Fruit fly (Drosophila melanogaster) whole organism, embryonic: ENCODE measurements around the gene Lsd-1.

Source experiments
- Atf3 ChIP-seq: fragments of 200-800 bp; sonication (Bioruptor generic); optimal IDR thresholded peaks from 3 replicates; lab custom pipeline; 2016; ENCODE audit warnings: missing biosample characterization, missing genetic modification characterization
- Atf6 ChIP-seq: fragments of 200-800 bp; sonication (Bioruptor generic); IDR thresholded peaks from 2 replicates; pipeline ENCODE4 v1.3.6; 2022; ENCODE audit warnings: missing biosample characterization, missing genetic modification characterization
- Bdp1 ChIP-seq: fragments of 200-800 bp; sonication (Bioruptor generic); optimal IDR thresholded peaks from 3 replicates; lab custom pipeline; 2016; ENCODE audit warnings: missing biosample characterization, missing genetic modification characterization
- Bteb2 ChIP-seq: fragments of 200-800 bp; sonication (Bioruptor generic); optimal IDR thresholded peaks from 2 replicates; lab custom pipeline; 2016; ENCODE audit warnings: missing biosample characterization, missing genetic modification characterization
- CG10462 ChIP-seq: fragments of 200-800 bp; sonication (Bioruptor generic); optimal IDR thresholded peaks from 2 replicates; lab custom pipeline; 2016; ENCODE audit warnings: missing biosample characterization, missing genetic modification characterization
- CG11456 ChIP-seq: fragments of 200-800 bp; sonication (Bioruptor generic); IDR thresholded peaks from 3 replicates; pipeline ENCODE4 v1.3.6; 2022; ENCODE audit warnings: missing biosample characterization, missing genetic modification characterization
- CG13287 ChIP-seq: fragments of 200-800 bp; sonication (Bioruptor generic); IDR thresholded peaks from 2 replicates; pipeline ENCODE4 v1.3.6; 2022; ENCODE audit warnings: missing biosample characterization, missing genetic modification characterization; ENCODE audit not compliant: partially characterized antibody
- CG13624 ChIP-seq: fragments of 200-800 bp; sonication (Bioruptor generic); optimal IDR thresholded peaks from 2 replicates; lab custom pipeline; 2016; ENCODE audit warnings: missing biosample characterization, missing genetic modification characterization
- CG14710 ChIP-seq: fragments of 200-800 bp; sonication (Bioruptor generic); optimal IDR thresholded peaks from 3 replicates; lab custom pipeline; 2019; ENCODE audit warnings: missing biosample characterization, mild to moderate bottlenecking, missing genetic modification characterization, moderate library complexity
- CG14965 ChIP-seq: fragments of 200-800 bp; sonication (Bioruptor generic); optimal IDR thresholded peaks from 2 replicates; lab custom pipeline; 2016; ENCODE audit warnings: missing biosample characterization, missing genetic modification characterization, borderline replicate concordance
- CG17912 ChIP-seq: fragments of 200-800 bp; sonication (Bioruptor generic); optimal IDR thresholded peaks from 2 replicates; lab custom pipeline; 2018; ENCODE audit warnings: missing biosample characterization, mild to moderate bottlenecking, missing genetic modification characterization
- CG18476 ChIP-seq: fragments of 200-800 bp; sonication (Bioruptor generic); optimal IDR thresholded peaks from 2 replicates; lab custom pipeline; 2016; ENCODE audit warnings: missing biosample characterization, mild to moderate bottlenecking, missing genetic modification characterization
- CG4404 ChIP-seq: fragments of 200-800 bp; sonication (Bioruptor generic); IDR thresholded peaks from 2 replicates; pipeline ENCODE4 v1.3.6; 2022; ENCODE audit warnings: missing biosample characterization, missing genetic modification characterization
- CG7357 ChIP-seq: fragments of 200-800 bp; sonication (Bioruptor generic); IDR thresholded peaks from 3 replicates; pipeline ENCODE4 v1.3.6; 2022; ENCODE audit warnings: missing biosample characterization, missing genetic modification characterization
- CG8281 ChIP-seq: fragments of 200-800 bp; sonication (Bioruptor generic); optimal IDR thresholded peaks from 2 replicates; lab custom pipeline; 2018; ENCODE audit warnings: missing biosample characterization, mild to moderate bottlenecking, missing genetic modification characterization, moderate library complexity
- CG9437 ChIP-seq: fragments of 200-800 bp; sonication (Bioruptor generic); optimal IDR thresholded peaks from 2 replicates; lab custom pipeline; 2018; ENCODE audit warnings: missing biosample characterization, mild to moderate bottlenecking, missing genetic modification characterization
- CG9876 ChIP-seq: fragments of 200-800 bp; sonication (Bioruptor generic); optimal IDR thresholded peaks from 2 replicates; lab custom pipeline; 2016; ENCODE audit warnings: missing biosample characterization, missing genetic modification characterization
- Chrac-16 ChIP-seq: fragments of 200-800 bp; sonication (Bioruptor generic); optimal IDR thresholded peaks from 3 replicates; lab custom pipeline; 2016; ENCODE audit warnings: missing biosample characterization, missing genetic modification characterization
- Hsf ChIP-seq: fragments of 200-800 bp; sonication (Bioruptor generic); optimal IDR thresholded peaks from 3 replicates; lab custom pipeline; 2016; ENCODE audit warnings: missing biosample characterization, missing genetic modification characterization
- Lim3 ChIP-seq: fragments of 200-800 bp; sonication (Bioruptor generic); IDR thresholded peaks from 2 replicates; pipeline ENCODE4 v1.3.6; 2022; ENCODE audit warnings: missing biosample characterization, missing genetic modification characterization
- Spps ChIP-seq: fragments of 200-800 bp; sonication (Bioruptor generic); optimal IDR thresholded peaks from 2 replicates; lab custom pipeline; 2018; ENCODE audit warnings: missing biosample characterization, mild to moderate bottlenecking, missing genetic modification characterization
- TFAM ChIP-seq: fragments of 200-800 bp; sonication (Bioruptor generic); optimal IDR thresholded peaks from 2 replicates; lab custom pipeline; 2017; ENCODE audit warnings: missing biosample characterization, missing genetic modification characterization, inconsistent platforms
- YL-1 ChIP-seq: fragments of 200-800 bp; sonication (Bioruptor generic); optimal IDR thresholded peaks from 3 replicates; lab custom pipeline; 2017; ENCODE audit warnings: missing biosample characterization, mild to moderate bottlenecking, missing genetic modification characterization
- abd-A ChIP-seq: fragments of 200-800 bp; sonication (Bioruptor generic); optimal IDR thresholded peaks from 3 replicates; lab custom pipeline; 2019; ENCODE audit warnings: missing biosample characterization, mild to moderate bottlenecking, missing genetic modification characterization, moderate library complexity
- ash1 ChIP-seq: fragments of 200-800 bp; sonication (Bioruptor generic); optimal IDR thresholded peaks from 2 replicates; lab custom pipeline; 2018; ENCODE audit warnings: missing biosample characterization, mild to moderate bottlenecking, missing genetic modification characterization
- bbx ChIP-seq: fragments of 200-800 bp; sonication (Bioruptor generic); IDR thresholded peaks from 2 replicates; pipeline ENCODE4 v1.3.6; 2022; ENCODE audit warnings: missing biosample characterization, missing genetic modification characterization; ENCODE audit not compliant: partially characterized antibody
- bcd ChIP-seq: fragments of 200-800 bp; sonication (Bioruptor generic); optimal IDR thresholded peaks from 2 replicates; lab custom pipeline; 2017; ENCODE audit warnings: missing biosample characterization, mild to moderate bottlenecking, missing genetic modification characterization
- bigmax ChIP-seq: fragments of 200-800 bp; sonication (Bioruptor generic); optimal IDR thresholded peaks from 2 replicates; lab custom pipeline; 2018; ENCODE audit warnings: missing biosample characterization, mild to moderate bottlenecking, missing genetic modification characterization
- cas ChIP-seq: fragments of 200-800 bp; sonication (Bioruptor generic); IDR thresholded peaks from 2 replicates; pipeline ENCODE4 v1.3.6; 2022; ENCODE audit warnings: missing biosample characterization, missing genetic modification characterization
- danr ChIP-seq: fragments of 200-800 bp; sonication (Bioruptor generic); IDR thresholded peaks from 2 replicates; pipeline ENCODE4 v1.3.6; 2022; ENCODE audit warnings: missing biosample characterization, missing genetic modification characterization
- ewg ChIP-seq: fragments of 200-800 bp; sonication (Bioruptor generic); optimal IDR thresholded peaks from 3 replicates; lab custom pipeline; 2017; ENCODE audit warnings: mild to moderate bottlenecking, missing biosample characterization, missing genetic modification reagents, missing genetic modification characterization
- gem ChIP-seq: fragments of 200-800 bp; sonication (Bioruptor generic); optimal IDR thresholded peaks from 2 replicates; lab custom pipeline; 2019; ENCODE audit warnings: missing biosample characterization, mild to moderate bottlenecking, missing genetic modification characterization, moderate library complexity
- inv ChIP-seq: fragments of 200-800 bp; sonication (Bioruptor generic); IDR thresholded peaks from 2 replicates; pipeline ENCODE4 v1.3.6; 2022; ENCODE audit warnings: missing biosample characterization, missing genetic modification characterization; ENCODE audit not compliant: partially characterized antibody
- jumu ChIP-seq: fragments of 200-800 bp; sonication (Bioruptor generic); optimal IDR thresholded peaks from 3 replicates; lab custom pipeline; 2016; ENCODE audit warnings: missing biosample characterization, missing genetic modification characterization
- lilli ChIP-seq: fragments of 200-800 bp; sonication (Bioruptor generic); optimal IDR thresholded peaks from 3 replicates; lab custom pipeline; 2016; ENCODE audit warnings: missing biosample characterization, missing genetic modification characterization
- lmd ChIP-seq: fragments of 200-800 bp; sonication (Bioruptor generic); IDR thresholded peaks from 2 replicates; pipeline ENCODE4 v1.3.6; 2022; ENCODE audit warnings: missing biosample characterization, missing genetic modification characterization
- nau ChIP-seq: fragments of 200-800 bp; sonication (Bioruptor generic); optimal IDR thresholded peaks from 3 replicates; lab custom pipeline; 2017; ENCODE audit warnings: missing biosample characterization, mild to moderate bottlenecking, missing genetic modification characterization, missing genetic modification reagents
- nerfin-2 ChIP-seq: fragments of 200-800 bp; sonication (Bioruptor generic); IDR thresholded peaks from 2 replicates; pipeline ENCODE4 v1.3.6; 2022; ENCODE audit warnings: missing biosample characterization, missing genetic modification characterization; ENCODE audit not compliant: partially characterized antibody
- org-1 ChIP-seq: fragments of 200-800 bp; sonication (Bioruptor generic); optimal IDR thresholded peaks from 2 replicates; lab custom pipeline; 2017; ENCODE audit warnings: missing biosample characterization, missing genetic modification characterization
- pfk ChIP-seq: fragments of 200-800 bp; sonication (Bioruptor generic); optimal IDR thresholded peaks from 2 replicates; lab custom pipeline; 2018; ENCODE audit warnings: missing biosample characterization, mild to moderate bottlenecking, missing genetic modification characterization, moderate library complexity
- phol ChIP-seq: fragments of 200-800 bp; sonication (Bioruptor generic); optimal IDR thresholded peaks from 3 replicates; lab custom pipeline; 2018; ENCODE audit warnings: missing biosample characterization, mild to moderate bottlenecking, missing genetic modification characterization, moderate library complexity
- ranshi ChIP-seq: fragments of 200-800 bp; sonication (Bioruptor generic); IDR thresholded peaks from 2 replicates; pipeline ENCODE4 v1.3.6; 2022; ENCODE audit warnings: missing biosample characterization, missing genetic modification characterization
- repo ChIP-seq: fragments of 200-800 bp; sonication (Bioruptor generic); optimal IDR thresholded peaks from 2 replicates; lab custom pipeline; 2016; ENCODE audit warnings: missing biosample characterization, missing genetic modification characterization
- ro ChIP-seq: fragments of 200-800 bp; sonication (Bioruptor generic); IDR thresholded peaks from 2 replicates; pipeline ENCODE4 v1.3.6; 2022; ENCODE audit warnings: missing biosample characterization, missing genetic modification characterization
- sc ChIP-seq, 3 experiments: fragments of >200 bp in 2 of 3; fragments of 200-800 bp in 1 of 3; sonication (Bioruptor generic) in 1 of 3; optimal IDR thresholded peaks; 2 replicates in 2 of 3; 3 replicates in 1 of 3; lab custom pipeline; 2017; ENCODE audit warnings: mild to moderate bottlenecking in 1 of 3, missing biosample characterization in 1 of 3, missing genetic modification characterization in 1 of 3, missing genetic modification reagents in 1 of 3
- sisA ChIP-seq: fragments of 200-800 bp; sonication (Bioruptor generic); IDR thresholded peaks from 2 replicates; pipeline ENCODE4 v1.3.6; 2022; ENCODE audit warnings: missing biosample characterization, missing genetic modification characterization
- slp2 ChIP-seq: fragments of 200-800 bp; sonication (Bioruptor generic); optimal IDR thresholded peaks from 2 replicates; lab custom pipeline; 2016; ENCODE audit warnings: missing biosample characterization, missing genetic modification characterization
- tap ChIP-seq: fragments of 200-800 bp; optimal IDR thresholded peaks from 3 replicates; lab custom pipeline; 2019; ENCODE audit warnings: missing biosample characterization, mild to moderate bottlenecking, missing genetic modification characterization, moderate library complexity
- vfl ChIP-seq: fragments of 200-800 bp; sonication (Bioruptor generic); optimal IDR thresholded peaks from 2 replicates; lab custom pipeline; 2016; ENCODE audit warnings: missing biosample characterization, missing genetic modification characterization
- z ChIP-seq: fragments of 200-800 bp; sonication (Bioruptor generic); IDR thresholded peaks from 3 replicates; pipeline ENCODE4 v1.3.6; 2022; ENCODE audit warnings: missing biosample characterization, missing genetic modification characterization

The Lsd-1 gene

DNA sequence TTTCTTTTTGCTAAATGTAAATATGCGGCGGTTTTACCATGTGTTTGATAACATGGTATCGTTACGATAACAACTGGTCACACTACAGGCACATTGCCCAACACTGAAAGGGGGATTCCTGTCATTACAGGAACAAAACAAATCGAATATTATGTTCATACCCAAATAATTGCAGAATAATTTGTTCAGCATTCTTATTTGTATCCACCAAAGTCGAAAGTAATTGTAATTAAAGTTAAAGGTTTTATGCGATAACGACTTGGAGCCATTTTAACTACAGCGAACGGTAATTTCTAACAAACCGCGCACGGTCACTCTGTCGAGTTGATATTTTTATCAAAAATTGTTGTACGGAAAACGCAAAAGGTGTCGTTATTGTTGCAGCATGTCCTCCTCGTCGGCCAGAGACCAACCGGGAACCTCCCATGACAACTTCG is 3.8 kb downstream of the Lsd-1 start, which contains the start of the genes CG10214 and CG10375 (continued):
- TF ChIP-seq bbx (GFP tag; lab: Robert Waterston, UW): no peak
- peak; percentile 87 for TF ChIP-seq Hsf (GFP tag; lab: Kevin White, UChicago)
- TF ChIP-seq pfk (GFP tag; lab: Kevin White, UChicago): no peak
- TF ChIP-seq Spps (tag; lab: Kevin White, UChicago): peak; percentile 44
- TF ChIP-seq YL-1 (GFP tag; lab: Kevin White, UChicago): peak; percentile 94
- TF ChIP-seq slp2 (GFP tag; lab: Kevin White, UChicago): peak; percentile 60
- 0 out of 2 replicates have a peak, but pooled peaks have one; percentile 44 for TF ChIP-seq Atf6 (GFP tag; lab: Robert Waterston, UW)
- no peak for TF ChIP-seq Lim3 (GFP tag; lab: Robert Waterston, UW)
- peak; percentile 65 for TF ChIP-seq lmd
- peak; percentile 68 for TF ChIP-seq ewg (GFP tag; lab: Kevin White, UChicago)
- TF ChIP-seq vfl (GFP tag; lab: Kevin White, UChicago): peak; percentile 69
- TF ChIP-seq Bdp1 (GFP tag; lab: Kevin White, UChicago): peak; percentile 66
- peak; percentile 48 for TF ChIP-seq Atf3 (GFP tag; lab: Kevin White, UChicago)
- no peak for TF ChIP-seq CG8281
- TF ChIP-seq CG18476 (GFP tag; lab: Kevin White, UChicago): peak; percentile 46
- peak; percentile 76 for TF ChIP-seq Bteb2 (GFP tag; lab: Kevin White, UChicago)
- peak; percentile 64 for TF ChIP-seq bcd
- peak; percentile 69 for TF ChIP-seq CG9437
- TF ChIP-seq abd-A (tag; lab: Kevin White, UChicago): no peak
- peak; percentile 84 for TF ChIP-seq jumu (GFP tag; lab: Kevin White, UChicago)
- peak; percentile 60 for TF ChIP-seq sisA (GFP tag; lab: Robert Waterston, UW)
- peak; percentile 58 for TF ChIP-seq tap (tag; lab: Kevin White, UChicago)
- no peak for TF ChIP-seq nerfin-2 (GFP tag; lab: Robert Waterston, UW)
- no peak for TF ChIP-seq CG14965 (GFP tag; lab: Kevin White, UChicago)
- peak; percentile 90 for TF ChIP-seq lilli (GFP tag; lab: Kevin White, UChicago)
- TF ChIP-seq CG13287 (GFP tag; lab: Robert Waterston, UW): peak; percentile 71
- peak; percentile 37 for TF ChIP-seq bigmax (GFP tag; lab: Kevin White, UChicago)
- TF ChIP-seq CG13624 (GFP tag; lab: Kevin White, UChicago): peak; percentile 89
- peak; percentile 71 for TF ChIP-seq CG10462 (GFP tag; lab: Kevin White, UChicago)
- no peak for TF ChIP-seq sc (optimal IDR thresholded peaks at IDR 0.05; lab: Kevin White, UChicago)
- no peak for TF ChIP-seq sc (GFP tag; optimal IDR thresholded peaks at IDR 0.05; lab: Kevin White, UChicago)
- TF ChIP-seq org-1: no peak
- TF ChIP-seq danr: 0 out of 2 replicates have a peak, but pooled peaks have one; percentile 23
- TF ChIP-seq CG11456 (GFP tag; lab: Robert Waterston, UW): no peak
- TF ChIP-seq ro (GFP tag; lab: Robert Waterston, UW): no peak
- peak; percentile 78 for TF ChIP-seq repo
- 0 out of 2 replicates have a peak, but pooled peaks have one; percentile 38 for TF ChIP-seq cas (GFP tag; lab: Robert Waterston, UW)
- TF ChIP-seq TFAM: no peak
- peak; percentile 74 for TF ChIP-seq CG9876
- no peak for TF ChIP-seq nau (GFP tag; lab: Kevin White, UChicago)
- TF ChIP-seq CG14710: peak; percentile 88
- TF ChIP-seq ash1 (GFP tag; lab: Kevin White, UChicago): no peak
- peak; percentile 36; the same call in 1 of the 2 replicates for TF ChIP-seq ranshi (GFP tag; lab: Robert Waterston, UW)
- peak; percentile 78 for TF ChIP-seq gem (tag; lab: Kevin White, UChicago)
- TF ChIP-seq Chrac-16 (GFP tag; lab: Kevin White, UChicago): peak; percentile 70
- TF ChIP-seq z (GFP tag; lab: Robert Waterston, UW): no peak
- peak; percentile 43; the same call in 1 of the 2 replicates for TF ChIP-seq CG4404
- TF ChIP-seq phol (tag; lab: Kevin White, UChicago): peak; percentile 98
- no peak; the same call in 2 of the 3 replicates for TF ChIP-seq CG7357
- peak; percentile 8 for TF ChIP-seq CG17912 (GFP tag; lab: Kevin White, UChicago)
- no peak for TF ChIP-seq inv (GFP tag; lab: Robert Waterston, UW)
